Worm (Caenorhabditis elegans) whole organism, early embryonic: Measurements from ENCODE around the gene H04M03.12.
A peak's percentile ranks its signal among the peaks of the same experiment; 100 is the strongest.

Experiments used
- B0310.2 ChIP-seq: sonication (generic microtip); optimal IDR thresholded peaks from 2 replicates; lab custom pipeline; 2016; ENCODE audit warnings: mild to moderate bottlenecking, missing genetic modification characterization, missing compliant biosample characterization
- ama-1 ChIP-seq: fragments of 150-350 bp; optimal IDR thresholded peaks from 2 replicates; lab custom pipeline; 2014
- ceh-36 ChIP-seq: sonication (generic microtip); optimal IDR thresholded peaks from 2 replicates; lab custom pipeline; 2016; ENCODE audit warnings: missing genetic modification characterization, inconsistent platforms, missing compliant biosample characterization
- ets-7 ChIP-seq: sonication (generic microtip); optimal IDR thresholded peaks from 2 replicates; lab custom pipeline; 2016; ENCODE audit warnings: missing genotype, missing genetic modification characterization, missing compliant biosample characterization
- flt-1 ChIP-seq: fragments of 200-800 bp; sonication (Bioruptor generic); IDR thresholded peaks from 2 replicates; pipeline ENCODE4 v1.3.6; 2022; ENCODE audit warnings: missing genetic modification characterization, missing compliant biosample characterization
- hmbx-1 ChIP-seq: sonication (generic microtip); optimal IDR thresholded peaks from 2 replicates; lab custom pipeline; 2016; ENCODE audit warnings: mild to moderate bottlenecking, missing genetic modification characterization, missing compliant biosample characterization
- hmg-4 ChIP-seq: fragments of 200-800 bp; sonication (Bioruptor generic); optimal IDR thresholded peaks from 2 replicates; lab custom pipeline; 2018; ENCODE audit warnings: mild to moderate bottlenecking, missing genetic modification characterization, missing compliant biosample characterization
- pes-1 ChIP-seq: fragments of 200-800 bp; sonication (Bioruptor generic); IDR thresholded peaks from 2 replicates; pipeline ENCODE4 v1.3.6; 2022; ENCODE audit warnings: missing genetic modification reagents, missing genetic modification characterization, missing compliant biosample characterization
- scrt-1 ChIP-seq: fragments of 200-800 bp; sonication (Bioruptor generic); IDR thresholded peaks from 2 replicates; pipeline ENCODE4 v1.3.6; 2022; ENCODE audit warnings: missing genetic modification characterization, missing compliant biosample characterization
- tbx-11 ChIP-seq: fragments of 200-800 bp; sonication (Bioruptor generic); IDR thresholded peaks from 2 replicates; pipeline ENCODE4 v1.3.6; 2022; ENCODE audit warnings: missing genetic modification characterization, missing compliant biosample characterization
- tbx-37 ChIP-seq: fragments of 200-800 bp; sonication (Bioruptor generic); conservative IDR thresholded peaks from 2 replicates; pipeline ENCODE4 v1.3.6; 2022; ENCODE audit warnings: missing genetic modification reagents, missing genetic modification characterization, missing compliant biosample characterization

DNA sequence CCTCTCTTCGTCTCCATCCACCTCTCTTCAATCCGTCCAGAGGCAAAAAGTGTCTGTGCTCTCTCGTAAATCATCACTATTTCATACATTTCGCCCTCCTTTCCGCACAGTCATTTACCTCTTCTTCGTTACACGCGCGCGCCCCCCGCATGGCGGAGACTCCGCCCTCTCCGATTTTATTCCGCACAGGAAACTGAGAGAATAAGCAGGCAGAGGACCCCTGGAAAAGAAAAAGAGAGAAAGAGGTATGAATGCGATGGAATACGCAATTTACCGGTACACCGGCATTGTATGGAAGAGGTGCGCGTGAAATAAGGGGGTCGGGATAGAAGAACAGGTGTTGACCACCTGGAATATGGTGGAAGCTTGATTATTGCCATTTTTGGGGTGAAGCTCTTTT, 42.4 kb downstream of the H04M03.12 start:
- no peak for TF ChIP-seq hmbx-1 (tag; lab: Kevin White, UChicago)
- no peak for TF ChIP-seq ets-7 (tag; lab: Kevin White, UChicago)
- no peak for TF ChIP-seq ama-1 (lab: Kevin White, UChicago)
- no peak for TF ChIP-seq ceh-36 (tag; lab: Kevin White, UChicago)
- TF ChIP-seq scrt-1 (GFP tag; lab: Robert Waterston, UW): 0 out of 2 replicates have a peak, but pooled peaks have one; percentile 33
- no peak for TF ChIP-seq tbx-11 (GFP tag; lab: Robert Waterston, UW)
- TF ChIP-seq hmg-4 (GFP tag; lab: Kevin White, UChicago): no peak
- TF ChIP-seq tbx-37 (GFP tag; lab: Robert Waterston, UW): no peak
- TF ChIP-seq B0310.2 (tag; lab: Kevin White, UChicago): peak; percentile 41
- TF ChIP-seq flt-1 (GFP tag; lab: Robert Waterston, UW): no peak
- TF ChIP-seq pes-1 (GFP tag; lab: Robert Waterston, UW): no peak
